Fruit fly (Drosophila melanogaster) whole organism, embryonic: Measurements from ENCODE around the gene slow.
A peak's percentile ranks its signal among the peaks of the same experiment; 100 is the strongest.

ENCODE experiments used
- Antp ChIP-seq: fragments of 200-800 bp; sonication (Bioruptor generic); optimal IDR thresholded peaks from 3 replicates; lab custom pipeline; 2016; ENCODE audit warnings: missing biosample characterization, missing genetic modification characterization
- Atf3 ChIP-seq: fragments of 200-800 bp; sonication (Bioruptor generic); optimal IDR thresholded peaks from 3 replicates; lab custom pipeline; 2016; ENCODE audit warnings: missing biosample characterization, missing genetic modification characterization
- Bgb ChIP-seq: fragments of 200-800 bp; sonication (Bioruptor generic); IDR thresholded peaks from 2 replicates; pipeline ENCODE4 v1.3.6; 2022; ENCODE audit warnings: missing biosample characterization, missing genetic modification characterization; ENCODE audit not compliant: partially characterized antibody
- Bteb2 ChIP-seq: fragments of 200-800 bp; sonication (Bioruptor generic); optimal IDR thresholded peaks from 2 replicates; lab custom pipeline; 2016; ENCODE audit warnings: missing biosample characterization, missing genetic modification characterization
- CG10147 ChIP-seq: fragments of 200-800 bp; sonication (Bioruptor generic); optimal IDR thresholded peaks from 2 replicates; lab custom pipeline; 2019; ENCODE audit warnings: missing biosample characterization, mild to moderate bottlenecking, missing genetic modification characterization, moderate library complexity
- CG11247 ChIP-seq: fragments of 200-800 bp; sonication (Bioruptor generic); IDR thresholded peaks from 2 replicates; pipeline ENCODE4 v1.3.6; 2022; ENCODE audit warnings: missing biosample characterization, missing genetic modification characterization
- CG11696 ChIP-seq: fragments of 200-800 bp; sonication (Bioruptor generic); IDR thresholded peaks from 2 replicates; pipeline ENCODE4 v1.3.6; 2022; ENCODE audit warnings: missing biosample characterization, missing genetic modification characterization
- CG15011 ChIP-seq: fragments of 200-800 bp; sonication (Bioruptor generic); optimal IDR thresholded peaks from 3 replicates; lab custom pipeline; 2018; ENCODE audit warnings: missing biosample characterization, mild to moderate bottlenecking, missing genetic modification characterization
- CG15479 ChIP-seq: fragments of 200-800 bp; sonication (Bioruptor generic); optimal IDR thresholded peaks from 3 replicates; lab custom pipeline; 2019; ENCODE audit warnings: missing biosample characterization, mild to moderate bottlenecking, missing genetic modification characterization, moderate library complexity
- CG2120 ChIP-seq: fragments of 200-800 bp; sonication (Bioruptor generic); optimal IDR thresholded peaks from 3 replicates; lab custom pipeline; 2016; ENCODE audit warnings: missing biosample characterization, missing genetic modification characterization
- CG30020 ChIP-seq: fragments of 200-800 bp; optimal IDR thresholded peaks from 2 replicates; lab custom pipeline; 2019; ENCODE audit warnings: missing biosample characterization, mild to moderate bottlenecking, missing genetic modification characterization, moderate library complexity
- CG4360 ChIP-seq: fragments of 200-800 bp; sonication (Bioruptor generic); IDR thresholded peaks from 2 replicates; pipeline ENCODE4 v1.3.6; 2022; ENCODE audit warnings: missing biosample characterization, missing genetic modification characterization
- CG43689 ChIP-seq: fragments of 200-800 bp; sonication (Bioruptor generic); IDR thresholded peaks from 2 replicates; pipeline ENCODE4 v1.3.6; 2022; ENCODE audit warnings: missing biosample characterization, missing genetic modification characterization
- CG5245 ChIP-seq: fragments of 200-800 bp; sonication (Bioruptor generic); optimal IDR thresholded peaks from 3 replicates; lab custom pipeline; 2016; ENCODE audit warnings: missing biosample characterization, missing genetic modification characterization
- CG6854 ChIP-seq: fragments of 200-800 bp; sonication (Bioruptor generic); optimal IDR thresholded peaks from 3 replicates; lab custom pipeline; 2017; ENCODE audit warnings: missing biosample characterization, mild to moderate bottlenecking, missing genetic modification characterization
- CG9876 ChIP-seq: fragments of 200-800 bp; sonication (Bioruptor generic); optimal IDR thresholded peaks from 2 replicates; lab custom pipeline; 2016; ENCODE audit warnings: missing biosample characterization, missing genetic modification characterization
- CoRest ChIP-seq: fragments of 200-800 bp; sonication (Bioruptor generic); optimal IDR thresholded peaks from 3 replicates; lab custom pipeline; 2018; ENCODE audit warnings: missing biosample characterization, mild to moderate bottlenecking, missing genetic modification characterization, moderate library complexity
- Elba2 ChIP-seq: fragments of 200-800 bp; sonication (Bioruptor generic); optimal IDR thresholded peaks from 3 replicates; lab custom pipeline; 2016; ENCODE audit warnings: missing biosample characterization, missing genetic modification characterization
- Ets97D ChIP-seq: fragments of 200-800 bp; sonication (Bioruptor generic); optimal IDR thresholded peaks from 3 replicates; lab custom pipeline; 2016; ENCODE audit warnings: missing biosample characterization, missing genetic modification characterization
- Gug ChIP-seq: fragments of 200-800 bp; sonication (Bioruptor generic); IDR thresholded peaks from 4 replicates; pipeline ENCODE4 v1.3.6; 2022; ENCODE audit warnings: missing biosample characterization, missing genetic modification characterization
- H15 ChIP-seq: fragments of 200-800 bp; sonication (Bioruptor generic); IDR thresholded peaks from 3 replicates; pipeline ENCODE4 v1.3.6; 2022; ENCODE audit warnings: missing biosample characterization, missing genetic modification characterization
- HLHmδ ChIP-seq: fragments of 200-800 bp; sonication (Bioruptor generic); optimal IDR thresholded peaks from 2 replicates; lab custom pipeline; 2018; ENCODE audit warnings: missing biosample characterization, mild to moderate bottlenecking, missing genetic modification characterization, moderate library complexity
- Hand ChIP-seq: fragments of 200-800 bp; sonication (Bioruptor generic); optimal IDR thresholded peaks from 2 replicates; lab custom pipeline; 2017; ENCODE audit warnings: mild to moderate bottlenecking, missing biosample characterization, missing genetic modification reagents, missing genetic modification characterization
- Nf-YB ChIP-seq: fragments of 200-800 bp; sonication (Bioruptor generic); optimal IDR thresholded peaks from 3 replicates; lab custom pipeline; 2019; ENCODE audit warnings: missing biosample characterization, mild to moderate bottlenecking, missing genetic modification characterization, moderate library complexity
- Oli ChIP-seq: fragments of 200-800 bp; sonication (Bioruptor generic); optimal IDR thresholded peaks from 2 replicates; lab custom pipeline; 2018; ENCODE audit warnings: missing biosample characterization, mild to moderate bottlenecking, missing genetic modification characterization, moderate library complexity
- Pdp1 ChIP-seq, 2 experiments: fragments of 200-800 bp; sonication (Bioruptor generic); optimal IDR thresholded peaks; 3 replicates each; lab custom pipeline; 2016; ENCODE audit warnings: missing biosample characterization in 2 of 2, missing genetic modification characterization in 2 of 2, mild to moderate bottlenecking in 1 of 2, moderate library complexity in 1 of 2
- Rx ChIP-seq: fragments of 200-800 bp; sonication (Bioruptor generic); IDR thresholded peaks from 2 replicates; pipeline ENCODE4 v1.3.6; 2022; ENCODE audit warnings: missing biosample characterization, missing genetic modification characterization
- Ssrp ChIP-seq: fragments of 200-800 bp; sonication (Bioruptor generic); optimal IDR thresholded peaks from 2 replicates; lab custom pipeline; 2018; ENCODE audit warnings: missing biosample characterization, mild to moderate bottlenecking, missing genetic modification characterization, moderate library complexity
- Vsx1 ChIP-seq: fragments of 200-800 bp; sonication (Bioruptor generic); optimal IDR thresholded peaks from 2 replicates; lab custom pipeline; 2017; ENCODE audit warnings: missing biosample characterization, mild to moderate bottlenecking, missing genetic modification characterization, missing genetic modification reagents
- abd-A ChIP-seq: fragments of 200-800 bp; sonication (Bioruptor generic); optimal IDR thresholded peaks from 3 replicates; lab custom pipeline; 2019; ENCODE audit warnings: missing biosample characterization, mild to moderate bottlenecking, missing genetic modification characterization, moderate library complexity
- ato ChIP-seq: fragments of 200-800 bp; sonication (Bioruptor generic); IDR thresholded peaks from 2 replicates; pipeline ENCODE4 v1.3.6; 2022; ENCODE audit warnings: missing biosample characterization, missing genetic modification characterization; ENCODE audit not compliant: partially characterized antibody
- caup ChIP-seq: fragments of 200-800 bp; sonication (Bioruptor generic); optimal IDR thresholded peaks from 3 replicates; lab custom pipeline; 2017; ENCODE audit warnings: missing biosample characterization, mild to moderate bottlenecking, missing genetic modification characterization, moderate library complexity; ENCODE audit not compliant: severe bottlenecking
- chm ChIP-seq: fragments of 200-800 bp; sonication (Bioruptor generic); IDR thresholded peaks from 2 replicates; pipeline ENCODE4 v1.3.6; 2022; ENCODE audit warnings: missing biosample characterization, missing genetic modification characterization
- crp ChIP-seq, 2 experiments: fragments of 200-800 bp; sonication (Bioruptor generic); optimal IDR thresholded peaks; 2 replicates in 1 of 2; 3 replicates in 1 of 2; lab custom pipeline; 2017; ENCODE audit warnings: missing biosample characterization in 2 of 2, missing genetic modification characterization in 2 of 2, mild to moderate bottlenecking in 1 of 2, moderate library complexity in 1 of 2
- da ChIP-seq: fragments of 200-800 bp; sonication (Bioruptor generic); optimal IDR thresholded peaks from 2 replicates; lab custom pipeline; 2016; ENCODE audit warnings: missing biosample characterization, missing genetic modification characterization
- dimm ChIP-seq: fragments of 200-800 bp; sonication (Bioruptor generic); IDR thresholded peaks from 2 replicates; pipeline ENCODE4 v1.3.6; 2022; ENCODE audit warnings: missing biosample characterization, missing genetic modification characterization
- dpn ChIP-seq, 2 experiments: fragments of 200-800 bp; sonication (Bioruptor generic); optimal IDR thresholded peaks; 3 replicates each; lab custom pipeline; 2016; ENCODE audit warnings: missing biosample characterization in 2 of 2, missing genetic modification characterization in 2 of 2
- ems ChIP-seq: fragments of 200-800 bp; sonication (Bioruptor generic); optimal IDR thresholded peaks from 3 replicates; lab custom pipeline; 2016; ENCODE audit warnings: missing biosample characterization, missing genetic modification characterization
- en ChIP-seq: fragments of 200-800 bp; sonication (Bioruptor generic); optimal IDR thresholded peaks from 2 replicates; lab custom pipeline; 2016; ENCODE audit warnings: missing biosample characterization, missing genetic modification characterization
- gcm2 ChIP-seq: fragments of 200-800 bp; sonication (Bioruptor generic); optimal IDR thresholded peaks from 2 replicates; lab custom pipeline; 2016; ENCODE audit warnings: missing biosample characterization, missing genetic modification characterization
- kay ChIP-seq: fragments of 200-800 bp; sonication (Bioruptor generic); optimal IDR thresholded peaks from 2 replicates; lab custom pipeline; 2016; ENCODE audit warnings: missing biosample characterization, missing genetic modification characterization
- lbe ChIP-seq: fragments of 200-800 bp; sonication (Bioruptor generic); optimal IDR thresholded peaks from 2 replicates; lab custom pipeline; 2016; ENCODE audit warnings: missing biosample characterization, mild to moderate bottlenecking, missing genetic modification characterization
- peb ChIP-seq: fragments of 200-800 bp; sonication (Bioruptor generic); IDR thresholded peaks from 2 replicates; pipeline ENCODE4 v1.3.6; 2022; ENCODE audit warnings: missing biosample characterization, missing genetic modification characterization
- pho ChIP-seq: fragments of 200-800 bp; sonication (Bioruptor generic); optimal IDR thresholded peaks from 2 replicates; lab custom pipeline; 2016; ENCODE audit warnings: missing biosample characterization, missing genetic modification characterization
- phol ChIP-seq: fragments of 200-800 bp; sonication (Bioruptor generic); optimal IDR thresholded peaks from 3 replicates; lab custom pipeline; 2018; ENCODE audit warnings: missing biosample characterization, mild to moderate bottlenecking, missing genetic modification characterization, moderate library complexity
- psq ChIP-seq: fragments of 200-800 bp; sonication (Bioruptor generic); optimal IDR thresholded peaks from 2 replicates; lab custom pipeline; 2017; ENCODE audit warnings: missing biosample characterization, missing genetic modification characterization
- pzg ChIP-seq: fragments of 200-800 bp; sonication (Bioruptor generic); optimal IDR thresholded peaks from 3 replicates; lab custom pipeline; 2018; ENCODE audit warnings: missing biosample characterization, mild to moderate bottlenecking, missing genetic modification characterization, moderate library complexity
- row ChIP-seq: fragments of 200-800 bp; sonication (Bioruptor generic); IDR thresholded peaks from 3 replicates; pipeline ENCODE4 v1.3.6; 2022; ENCODE audit warnings: missing biosample characterization, missing genetic modification characterization
- slp2 ChIP-seq: fragments of 200-800 bp; sonication (Bioruptor generic); optimal IDR thresholded peaks from 2 replicates; lab custom pipeline; 2016; ENCODE audit warnings: missing biosample characterization, missing genetic modification characterization
- tin ChIP-seq: fragments of 200-800 bp; sonication (Bioruptor generic); optimal IDR thresholded peaks from 3 replicates; lab custom pipeline; 2016; ENCODE audit warnings: missing biosample characterization, missing genetic modification characterization
- toy ChIP-seq: fragments of 200-800 bp; sonication (Bioruptor generic); IDR thresholded peaks from 2 replicates; pipeline ENCODE4 v1.3.6; 2022; ENCODE audit warnings: missing biosample characterization, missing genetic modification characterization
- ttk ChIP-seq: fragments of 200-800 bp; sonication (Bioruptor generic); IDR thresholded peaks from 2 replicates; pipeline ENCODE4 v2.1.2; 2022; ENCODE audit warnings: missing biosample characterization, missing genetic modification characterization

Gene slow

DNA sequence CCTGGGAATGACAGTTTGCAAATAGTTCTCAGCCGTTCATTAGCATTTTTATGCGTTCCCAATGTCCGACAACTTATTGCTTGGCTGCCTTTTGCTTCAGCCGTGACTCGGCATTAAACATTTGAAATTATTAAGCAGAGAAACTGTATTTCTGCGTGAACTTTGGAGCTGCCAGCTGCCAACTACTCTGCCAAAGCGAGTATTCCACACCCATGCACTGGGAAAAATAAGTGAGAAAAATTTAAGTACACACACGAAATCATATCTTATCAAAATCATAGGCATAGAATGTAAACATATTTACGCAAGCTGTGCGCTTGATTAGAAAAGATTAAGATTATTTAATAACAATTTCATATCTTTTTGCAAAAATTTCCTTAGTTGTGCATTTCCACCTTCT is 28.7 kb downstream of the slow start (continued):
- peak; percentile 14 for TF ChIP-seq phol
- TF ChIP-seq slp2 (GFP tag; lab: Kevin White, UChicago), result no peak
- peak; percentile 55 for TF ChIP-seq pho
- no peak for TF ChIP-seq crp (GFP tag; optimal IDR thresholded peaks at IDR 0.05; lab: Kevin White, UChicago)
- TF ChIP-seq caup, result peak; percentile 37
- no peak for TF ChIP-seq toy
- no peak for TF ChIP-seq abd-A (tag; lab: Kevin White, UChicago)
- TF ChIP-seq Ssrp (tag; lab: Kevin White, UChicago), result no peak
- TF ChIP-seq psq (GFP tag; lab: Kevin White, UChicago), result no peak
- peak; percentile 35; the same call in 1 of the 2 replicates for TF ChIP-seq CG11696
- TF ChIP-seq Nf-YB (GFP tag; lab: Kevin White, UChicago), result no peak
- peak; percentile 9 for TF ChIP-seq Bteb2 (GFP tag; lab: Kevin White, UChicago)
- TF ChIP-seq CG15479 (GFP tag; lab: Kevin White, UChicago), result no peak
- TF ChIP-seq Gug (GFP tag; lab: Robert Waterston, UW), result peak; percentile 23; the same call in 1 of the 4 replicates
- TF ChIP-seq CG6854 (GFP tag; lab: Kevin White, UChicago), result no peak
- TF ChIP-seq tin (GFP tag; lab: Kevin White, UChicago), result peak; percentile 3
- TF ChIP-seq HLHmδ, result no peak
- no peak for TF ChIP-seq pzg (GFP tag; lab: Kevin White, UChicago)
- no peak for TF ChIP-seq chm
- TF ChIP-seq lbe, result no peak
- TF ChIP-seq ato (GFP tag; lab: Robert Waterston, UW), result no peak
- TF ChIP-seq kay (GFP tag; lab: Kevin White, UChicago), result no peak
- no peak for TF ChIP-seq CG43689
- TF ChIP-seq Elba2 (GFP tag; lab: Kevin White, UChicago), result no peak
- TF ChIP-seq Pdp1 (GFP tag; optimal IDR thresholded peaks at IDR 0.05; lab: Kevin White, UChicago), result peak; percentile 13 to 55
- peak; percentile 11 for TF ChIP-seq Ets97D (GFP tag; lab: Kevin White, UChicago)
- no peak for TF ChIP-seq Vsx1 (GFP tag; lab: Kevin White, UChicago)
- TF ChIP-seq Atf3 (GFP tag; lab: Kevin White, UChicago), result no peak
- TF ChIP-seq CG10147, result no peak
- peak; percentile 27 for TF ChIP-seq CoRest (tag; lab: Kevin White, UChicago)
- peak; percentile 65 for TF ChIP-seq ttk (GFP tag; lab: Robert Waterston, UW)
- no peak for TF ChIP-seq da (GFP tag; lab: Kevin White, UChicago)
- no peak for TF ChIP-seq peb (GFP tag; lab: Robert Waterston, UW)
- no peak for TF ChIP-seq CG30020 (tag; lab: Kevin White, UChicago)
- peak; percentile 64 for TF ChIP-seq CG2120 (GFP tag; lab: Kevin White, UChicago)
- TF ChIP-seq Antp (GFP tag; lab: Kevin White, UChicago), result peak; percentile 22
- TF ChIP-seq gcm2 (GFP tag; lab: Kevin White, UChicago), result no peak
- TF ChIP-seq Oli (tag; lab: Kevin White, UChicago), result peak; percentile 45
- peak; percentile 37 for TF ChIP-seq ems (GFP tag; lab: Kevin White, UChicago)
- peak; percentile 30 to 65 for TF ChIP-seq dpn (GFP tag; optimal IDR thresholded peaks at IDR 0.05; lab: Kevin White, UChicago)
- TF ChIP-seq Hand, result no peak
- no peak for TF ChIP-seq CG5245 (GFP tag; lab: Kevin White, UChicago)
- no peak for TF ChIP-seq CG4360
- TF ChIP-seq Rx (GFP tag; lab: Robert Waterston, UW), result peak; percentile 49; the same call in 1 of the 2 replicates
- TF ChIP-seq dimm (GFP tag; lab: Robert Waterston, UW), result no peak
- peak; percentile 79 for TF ChIP-seq row
- TF ChIP-seq en, result no peak
- peak; percentile 64 for TF ChIP-seq CG11247
- no peak for TF ChIP-seq Bgb (GFP tag; lab: Robert Waterston, UW)
- TF ChIP-seq CG9876 (GFP tag; lab: Kevin White, UChicago), result no peak
- no peak for TF ChIP-seq CG15011 (GFP tag; lab: Kevin White, UChicago)
- no peak for TF ChIP-seq H15 (GFP tag; lab: Robert Waterston, UW)
